Fruit fly (Drosophila melanogaster) whole organism, prepupa: ENCODE measurements around the gene CG9674.

Experiments
- Blimp-1 ChIP-seq: fragments of 200-800 bp; sonication (Bioruptor generic); optimal IDR thresholded peaks from 3 replicates; lab custom pipeline; 2017; ENCODE audit warnings: missing biosample characterization, missing genetic modification characterization, mild to moderate bottlenecking, moderate library complexity, missing genetic modification reagents
- CG10631 ChIP-seq: fragments of 200-800 bp; sonication (Bioruptor generic); optimal IDR thresholded peaks from 2 replicates; lab custom pipeline; 2016; ENCODE audit warnings: missing biosample characterization, missing genetic modification characterization
- CG10669 ChIP-seq: fragments of 200-800 bp; sonication (Bioruptor generic); optimal IDR thresholded peaks from 3 replicates; lab custom pipeline; 2018; ENCODE audit warnings: missing biosample characterization, mild to moderate bottlenecking, missing genetic modification characterization, moderate library complexity
- CG11294 ChIP-seq: fragments of 200-800 bp; sonication (Bioruptor generic); IDR thresholded peaks from 2 replicates; pipeline ENCODE4 v1.3.6; 2022; ENCODE audit warnings: missing biosample characterization, missing genetic modification characterization
- CG11762 ChIP-seq: fragments of 200-800 bp; sonication (Bioruptor generic); optimal IDR thresholded peaks from 3 replicates; lab custom pipeline; 2016; ENCODE audit warnings: missing biosample characterization, missing genetic modification characterization; ENCODE audit not compliant: insufficient read depth
- CG15336 ChIP-seq: fragments of 200-800 bp; sonication (Bioruptor generic); IDR thresholded peaks from 2 replicates; pipeline ENCODE4 v1.3.6; 2022; ENCODE audit warnings: missing biosample characterization, missing genetic modification characterization
- CG1621 ChIP-seq: fragments of 200-800 bp; sonication (Bioruptor generic); optimal IDR thresholded peaks from 3 replicates; lab custom pipeline; 2018; ENCODE audit warnings: missing biosample characterization, mild to moderate bottlenecking, missing genetic modification characterization
- CG3032 ChIP-seq: fragments of 200-800 bp; optimal IDR thresholded peaks from 2 replicates; lab custom pipeline; 2019; ENCODE audit warnings: missing biosample characterization, mild to moderate bottlenecking, missing genetic modification characterization, moderate library complexity
- CG31627 ChIP-seq: fragments of 200-800 bp; sonication (Bioruptor generic); optimal IDR thresholded peaks from 3 replicates; lab custom pipeline; 2016; ENCODE audit warnings: missing biosample characterization, missing genetic modification characterization
- CG32006 ChIP-seq: fragments of 200-800 bp; sonication (Bioruptor generic); optimal IDR thresholded peaks from 3 replicates; lab custom pipeline; 2017; ENCODE audit warnings: missing biosample characterization, mild to moderate bottlenecking, missing genetic modification characterization
- CG34406 ChIP-seq: fragments of 200-800 bp; sonication (Bioruptor generic); optimal IDR thresholded peaks from 3 replicates; lab custom pipeline; 2016; ENCODE audit warnings: missing biosample characterization, missing genetic modification characterization
- CG6792 ChIP-seq: fragments of 200-800 bp; sonication (Bioruptor generic); optimal IDR thresholded peaks from 3 replicates; lab custom pipeline; 2016; ENCODE audit warnings: missing biosample characterization, missing genetic modification characterization
- CG6808 ChIP-seq: fragments of 200-800 bp; sonication (Bioruptor generic); optimal IDR thresholded peaks from 3 replicates; lab custom pipeline; 2017; ENCODE audit warnings: missing biosample characterization, missing genetic modification characterization, mild to moderate bottlenecking, moderate library complexity, missing genetic modification reagents
- CG6854 ChIP-seq: fragments of 200-800 bp; sonication (Bioruptor generic); optimal IDR thresholded peaks from 2 replicates; lab custom pipeline; 2017; ENCODE audit warnings: missing biosample characterization, mild to moderate bottlenecking, missing genetic modification characterization
- CG7368 ChIP-seq: fragments of 200-800 bp; sonication (Bioruptor generic); optimal IDR thresholded peaks from 3 replicates; lab custom pipeline; 2016; ENCODE audit warnings: missing biosample characterization, missing genetic modification characterization
- CG8119 ChIP-seq: fragments of 200-800 bp; sonication (Bioruptor generic); IDR thresholded peaks from 3 replicates; pipeline ENCODE4 v1.3.6; 2022; ENCODE audit warnings: missing biosample characterization, missing genetic modification characterization
- CG8319 ChIP-seq: fragments of 200-800 bp; sonication (Bioruptor generic); optimal IDR thresholded peaks from 3 replicates; lab custom pipeline; 2016; ENCODE audit warnings: missing biosample characterization, missing genetic modification characterization
- CG8632 ChIP-seq: fragments of 200-800 bp; sonication (Bioruptor generic); optimal IDR thresholded peaks from 3 replicates; lab custom pipeline; 2016; ENCODE audit warnings: missing biosample characterization, missing genetic modification characterization
- CG9139 ChIP-seq: fragments of 200-800 bp; sonication (Bioruptor generic); optimal IDR thresholded peaks from 3 replicates; lab custom pipeline; 2017; ENCODE audit warnings: missing biosample characterization, mild to moderate bottlenecking, missing genetic modification characterization
- Eip75B ChIP-seq: fragments of 200-800 bp; sonication (Bioruptor generic); optimal IDR thresholded peaks from 3 replicates; lab custom pipeline; 2016; ENCODE audit warnings: missing biosample characterization, missing genetic modification characterization
- Eip78C ChIP-seq: fragments of 200-800 bp; sonication (Bioruptor generic); peaks from one replicate; lab custom pipeline; 2016; ENCODE audit warnings: missing biosample characterization, missing genetic modification characterization
- Hr4 ChIP-seq: fragments of 200-800 bp; sonication (Bioruptor generic); optimal IDR thresholded peaks from 3 replicates; lab custom pipeline; 2016; ENCODE audit warnings: missing biosample characterization, missing genetic modification characterization
- Lpt ChIP-seq: fragments of 200-800 bp; sonication (Bioruptor generic); optimal IDR thresholded peaks from 3 replicates; lab custom pipeline; 2016; ENCODE audit warnings: missing biosample characterization, missing genetic modification characterization
- Met ChIP-seq: fragments of 200-800 bp; sonication (Bioruptor generic); optimal IDR thresholded peaks from 3 replicates; lab custom pipeline; 2016; ENCODE audit warnings: missing biosample characterization, missing genetic modification characterization
- OdsH ChIP-seq: fragments of 200-800 bp; sonication (Bioruptor generic); optimal IDR thresholded peaks from 3 replicates; lab custom pipeline; 2016; ENCODE audit warnings: missing biosample characterization, missing genetic modification characterization
- Smox ChIP-seq: fragments of 200-800 bp; sonication (Bioruptor generic); optimal IDR thresholded peaks from 3 replicates; lab custom pipeline; 2016; ENCODE audit warnings: missing biosample characterization, missing genetic modification characterization
- Sox102F ChIP-seq: fragments of 200-800 bp; sonication (Bioruptor generic); optimal IDR thresholded peaks from 2 replicates; lab custom pipeline; 2016; ENCODE audit warnings: missing biosample characterization, mild to moderate bottlenecking, missing genetic modification characterization
- Sox14 ChIP-seq: fragments of 200-800 bp; sonication (Bioruptor generic); optimal IDR thresholded peaks from 3 replicates; lab custom pipeline; 2016; ENCODE audit warnings: missing biosample characterization, missing genetic modification characterization
- Sox15 ChIP-seq: fragments of 200-800 bp; sonication (Bioruptor generic); optimal IDR thresholded peaks from 3 replicates; lab custom pipeline; 2016; ENCODE audit warnings: missing biosample characterization, missing genetic modification characterization
- achi ChIP-seq: fragments of 200-800 bp; sonication (Bioruptor generic); optimal IDR thresholded peaks from 3 replicates; lab custom pipeline; 2016; ENCODE audit warnings: missing biosample characterization, missing genetic modification characterization
- acj6 ChIP-seq: fragments of 200-800 bp; sonication (Bioruptor generic); optimal IDR thresholded peaks from 3 replicates; lab custom pipeline; 2016; ENCODE audit warnings: missing biosample characterization, missing genetic modification characterization
- cyc ChIP-seq: fragments of 200-800 bp; sonication (Bioruptor generic); optimal IDR thresholded peaks from 3 replicates; lab custom pipeline; 2016; ENCODE audit warnings: missing biosample characterization, missing genetic modification characterization
- dac ChIP-seq: fragments of 200-800 bp; sonication (Bioruptor generic); optimal IDR thresholded peaks from 2 replicates; lab custom pipeline; 2017; ENCODE audit warnings: missing biosample characterization, mild to moderate bottlenecking, missing genetic modification characterization
- dsx ChIP-seq: fragments of 200-800 bp; optimal IDR thresholded peaks from 3 replicates; lab custom pipeline; 2019; ENCODE audit warnings: missing biosample characterization, mild to moderate bottlenecking, missing genetic modification characterization, moderate library complexity; ENCODE audit not compliant: poor library complexity, severe bottlenecking
- eg ChIP-seq: fragments of 200-800 bp; sonication (Bioruptor generic); IDR thresholded peaks from 3 replicates; pipeline ENCODE4 v1.3.6; 2022; ENCODE audit warnings: missing biosample characterization, missing genetic modification characterization
- esn ChIP-seq: fragments of 200-800 bp; sonication (Bioruptor generic); optimal IDR thresholded peaks from 2 replicates; lab custom pipeline; 2016; ENCODE audit warnings: missing biosample characterization, mild to moderate bottlenecking, missing genetic modification characterization, moderate library complexity
- fd59A ChIP-seq: fragments of 200-800 bp; sonication (Bioruptor generic); optimal IDR thresholded peaks from 2 replicates; lab custom pipeline; 2017; ENCODE audit warnings: missing biosample characterization, mild to moderate bottlenecking, missing genetic modification characterization, missing genetic modification reagents
- fkh ChIP-seq: fragments of 200-800 bp; sonication (Bioruptor generic); optimal IDR thresholded peaks from 3 replicates; lab custom pipeline; 2017; ENCODE audit warnings: missing biosample characterization, mild to moderate bottlenecking, missing genetic modification characterization, moderate library complexity
- net ChIP-seq: fragments of 200-800 bp; sonication (Bioruptor generic); optimal IDR thresholded peaks from 3 replicates; lab custom pipeline; 2016; ENCODE audit warnings: missing biosample characterization, missing genetic modification characterization
- pdm3 ChIP-seq: fragments of 200-800 bp; sonication (Bioruptor generic); optimal IDR thresholded peaks from 3 replicates; lab custom pipeline; 2016; ENCODE audit warnings: missing biosample characterization, missing genetic modification characterization
- salr ChIP-seq, 2 experiments: fragments of 200-800 bp; sonication (Bioruptor generic); optimal IDR thresholded peaks; 3 replicates each; lab custom pipeline; 2016 to 2018; ENCODE audit warnings: missing biosample characterization in 2 of 2, missing genetic modification characterization in 2 of 2, mild to moderate bottlenecking in 1 of 2
- ss ChIP-seq, 2 experiments: fragments of 200-800 bp; sonication (Bioruptor generic); optimal IDR thresholded peaks; 2 replicates in 1 of 2; 3 replicates in 1 of 2; lab custom pipeline; 2017 to 2018; ENCODE audit warnings: mild to moderate bottlenecking in 2 of 2, missing biosample characterization in 2 of 2, missing genetic modification characterization in 2 of 2, moderate library complexity in 1 of 2
- svp ChIP-seq: fragments of 200-800 bp; sonication (Bioruptor generic); peaks from one replicate; lab custom pipeline; 2016; ENCODE audit warnings: missing biosample characterization, missing genetic modification characterization
- vri ChIP-seq: fragments of 200-800 bp; sonication (Bioruptor generic); optimal IDR thresholded peaks from 3 replicates; lab custom pipeline; 2016; ENCODE audit warnings: missing biosample characterization, mild to moderate bottlenecking, missing genetic modification characterization

CG9674 gene

DNA sequence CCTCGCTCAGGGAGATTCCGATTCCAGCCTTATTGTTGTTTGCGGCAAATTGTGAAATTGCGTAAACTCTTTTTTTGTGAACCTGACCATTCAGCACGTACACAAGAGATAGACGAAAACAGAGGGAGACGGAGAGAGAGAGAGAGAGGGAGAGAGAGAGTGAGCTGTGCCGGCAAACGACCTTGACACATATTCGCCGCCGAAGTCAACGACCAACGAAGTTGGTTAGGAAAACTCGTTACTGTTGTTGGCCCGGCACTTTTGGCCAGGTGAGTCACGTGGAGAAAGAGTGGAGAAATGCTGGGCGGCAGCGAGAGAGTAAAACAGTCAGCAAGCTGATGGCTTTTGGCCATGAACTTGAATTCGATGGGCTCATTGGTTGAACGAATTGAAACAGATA lies 22.5 kb upstream of the CG9674 start:
- TF ChIP-seq Eip75B (peak; percentile 27), Met (GFP tag; lab: Kevin White, UChicago) (no peak), Blimp-1 (GFP tag; lab: Kevin White, UChicago) (peak; percentile 34), dac (GFP tag; lab: Kevin White, UChicago) (no peak)

DNA sequence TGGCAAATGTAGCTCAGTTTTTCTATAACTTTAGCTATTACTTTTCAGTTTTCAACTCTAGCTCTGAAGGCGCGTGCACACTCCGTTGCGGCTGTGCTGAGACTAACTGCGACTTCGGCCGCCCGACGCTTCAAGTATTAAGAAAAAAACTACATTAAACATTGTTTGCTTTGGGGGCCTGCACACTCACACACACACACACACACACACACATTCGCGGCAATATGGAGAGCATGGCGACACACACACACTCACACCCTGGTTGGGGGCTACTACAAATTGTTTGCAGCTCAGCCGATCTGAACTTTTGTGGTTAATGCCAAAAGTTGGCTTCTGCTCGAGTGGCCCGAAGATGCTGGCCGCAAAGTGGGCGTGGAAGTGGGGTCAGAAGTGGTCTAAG lies 21.4 kb upstream of the CG9674 start, which contains the start of gene CG13024:
Gene CG13024 (minus strand): TSS at position 108 of the 400 bp plus-strand sequence.
- no peak for TF ChIP-seq CG15336 (GFP tag; lab: Robert Waterston, UW)
- no peak for TF ChIP-seq CG6808 (GFP tag; lab: Kevin White, UChicago)
- no peak for TF ChIP-seq CG8319
- TF ChIP-seq CG1621 = no peak
- no peak for TF ChIP-seq svp (GFP tag; lab: Kevin White, UChicago)
- no peak for TF ChIP-seq Sox102F (GFP tag; lab: Kevin White, UChicago)
- no peak for TF ChIP-seq achi (GFP tag; lab: Kevin White, UChicago)
- TF ChIP-seq Smox (GFP tag; lab: Kevin White, UChicago) = no peak
- no peak for TF ChIP-seq net (GFP tag; lab: Kevin White, UChicago)
- TF ChIP-seq Hr4 (GFP tag; lab: Kevin White, UChicago) = no peak
- TF ChIP-seq esn (GFP tag; lab: Kevin White, UChicago) = no peak
- no peak for TF ChIP-seq CG3032
- no peak for TF ChIP-seq cyc (GFP tag; lab: Kevin White, UChicago)
- no peak for TF ChIP-seq vri (GFP tag; lab: Kevin White, UChicago)
- TF ChIP-seq Eip78C = no peak
- no peak for TF ChIP-seq CG11762 (GFP tag; lab: Kevin White, UChicago)

DNA sequence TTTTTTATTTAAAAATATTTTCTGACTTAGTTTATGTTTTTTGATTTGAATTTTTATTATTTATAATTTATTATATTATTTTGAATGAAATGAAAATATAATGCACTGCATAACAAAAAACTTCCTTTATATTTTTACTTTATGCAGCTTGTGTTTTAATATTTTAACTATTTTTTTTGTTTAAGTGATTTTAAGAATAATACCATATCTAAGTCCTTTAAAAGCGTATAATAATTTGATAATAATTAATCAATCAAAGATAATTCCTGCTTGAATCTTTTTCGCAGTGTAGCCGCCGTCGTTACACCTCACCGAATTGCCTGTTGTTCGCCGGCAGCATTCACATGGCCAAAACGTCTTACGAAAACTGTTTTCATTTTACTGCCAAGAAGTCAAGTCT lies 17.7 kb upstream of the CG9674 start:
- TF ChIP-seq CG31627 (GFP tag; lab: Kevin White, UChicago) (peak; percentile 6), achi (GFP tag; lab: Kevin White, UChicago) (no peak), dac (GFP tag; lab: Kevin White, UChicago) (no peak), eg (no peak), Lpt (GFP tag; lab: Kevin White, UChicago) (no peak), fd59A (GFP tag; lab: Kevin White, UChicago) (no peak), esn (GFP tag; lab: Kevin White, UChicago) (peak; percentile 22), OdsH (GFP tag; lab: Kevin White, UChicago) (peak; percentile 33), Sox14 (no peak), Sox15 (no peak), CG32006 (GFP tag; lab: Kevin White, UChicago) (peak; percentile 61), CG6792 (no peak), CG10669 (GFP tag; lab: Kevin White, UChicago) (no peak), CG6854 (GFP tag; lab: Kevin White, UChicago) (no peak), svp (GFP tag; lab: Kevin White, UChicago) (no peak), net (GFP tag; lab: Kevin White, UChicago) (peak; percentile 16), Smox (GFP tag; lab: Kevin White, UChicago) (no peak), Sox102F (GFP tag; lab: Kevin White, UChicago) (no peak), Eip75B (no peak), Hr4 (GFP tag; lab: Kevin White, UChicago) (no peak), CG11294 (no peak), fkh (GFP tag; lab: Kevin White, UChicago) (no peak), pdm3 (no peak), acj6 (GFP tag; lab: Kevin White, UChicago) (peak; percentile 32), Met (GFP tag; lab: Kevin White, UChicago) (peak; percentile 3), Eip78C (peak; percentile 81), CG15336 (GFP tag; lab: Robert Waterston, UW) (peak; percentile 42; the same call in 1 of the 2 replicates), CG34406 (GFP tag; lab: Kevin White, UChicago) (peak; percentile 36), dsx (no peak), CG10631 (GFP tag; lab: Kevin White, UChicago) (peak; percentile 20), CG3032 (peak; percentile 52), CG7368 (GFP tag; lab: Kevin White, UChicago) (no peak), ss (GFP tag; optimal IDR thresholded peaks at IDR 0.05; lab: Kevin White, UChicago) (peak in 1 of 2 experiments; percentile 15), CG8119 (peak; percentile 46; the same call in 1 of the 3 replicates), CG9139 (GFP tag; lab: Kevin White, UChicago) (no peak), salr (GFP tag; optimal IDR thresholded peaks at IDR 0.05; lab: Kevin White, UChicago) (peak in 1 of 2 experiments; percentile 35), CG8632 (peak; percentile 27)
